Worm (Caenorhabditis elegans) whole organism, mixed stage, embryonic: ENCODE measurements around the gene txt-5.

ENCODE experiments used
- lsy-2 ChIP-seq: fragments of 150-350 bp; optimal IDR thresholded peaks from 2 replicates; lab custom pipeline; 2014; ENCODE audit warnings: missing biosample characterization, missing genetic modification characterization
- snpc-4 ChIP-seq: fragments of 150-350 bp; optimal IDR thresholded peaks from 2 replicates; lab custom pipeline; 2014; ENCODE audit warnings: missing biosample characterization, missing genetic modification characterization
- unc-62 ChIP-seq: fragments of 150-350 bp; optimal IDR thresholded peaks from 2 replicates; lab custom pipeline; 2014; ENCODE audit warnings: missing biosample characterization, missing genetic modification reagents, missing genetic modification characterization

DNA sequence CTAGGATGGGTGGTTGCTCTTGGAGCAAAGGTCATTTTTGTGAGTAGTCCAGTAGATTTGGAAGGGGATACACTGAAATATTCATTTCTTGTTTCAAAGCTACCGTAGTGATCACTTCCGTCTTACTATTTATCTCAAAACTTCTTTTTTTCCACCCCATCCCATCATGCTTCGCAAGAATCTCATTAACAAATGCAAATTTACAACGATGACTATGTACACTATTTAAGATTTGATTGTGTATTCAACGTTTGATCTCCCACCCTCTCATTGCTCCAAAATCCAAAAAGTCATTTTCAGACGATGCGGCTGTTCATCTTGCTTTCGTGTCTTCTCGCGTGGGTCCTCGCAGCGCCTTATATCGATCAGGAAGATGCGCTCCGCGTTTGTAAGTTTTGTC, 43.9 kb downstream of the txt-5 start, which contains the start of gene flp-21:
- TF ChIP-seq lsy-2 (tag; lab: Kevin White, UChicago) (no peak), snpc-4 (tag; lab: Kevin White, UChicago) (no peak), unc-62 (GFP tag; lab: Kevin White, UChicago) (no peak)
